Fruit fly (Drosophila melanogaster): Measurements from ENCODE around the gene CG6026.

Gene CG6026

dm6 chr3R:19017318-19018043 is 15.9 kb upstream of the CG6026 start (continued):
- TF ChIP-seq wdn (GFP tag; IDR thresholded peaks at IDR 0.05), result no peak
- TF ChIP-seq Taf1 (GFP tag; IDR thresholded peaks at IDR 0.05), result no peak
- TF ChIP-seq CG17829 (tag; optimal IDR thresholded peaks at IDR 0.05), result no peak
- no peak for TF ChIP-seq CG7271 (tag; optimal IDR thresholded peaks at IDR 0.05)
- no peak for TF ChIP-seq ind (GFP tag; optimal IDR thresholded peaks at IDR 0.05)
- TF ChIP-seq CG10267 (tag; optimal IDR thresholded peaks at IDR 0.05), result no peak
- TF ChIP-seq CG31365 (tag; optimal IDR thresholded peaks at IDR 0.05), result no peak
- TF ChIP-seq CG2199 (GFP tag; IDR thresholded peaks at IDR 0.05), result no peak
- no peak for TF ChIP-seq bowl (GFP tag; IDR thresholded peaks at IDR 0.05)
- peak; percentile 3 for TF ChIP-seq Hmr (GFP tag; optimal IDR thresholded peaks at IDR 0.05)
- no peak for TF ChIP-seq CG7928 (GFP tag; optimal IDR thresholded peaks at IDR 0.05)
- no peak for TF ChIP-seq Mad (GFP tag; optimal IDR thresholded peaks at IDR 0.05)
- TF ChIP-seq CG13624 (GFP tag; optimal IDR thresholded peaks at IDR 0.05), result no peak
- no peak for TF ChIP-seq GATAe (GFP tag; conservative IDR thresholded peaks at IDR 0.05)
- peak in 1 of 2 experiments; percentile 48 for TF ChIP-seq Pdp1 (GFP tag; optimal IDR thresholded peaks at IDR 0.05)
- no peak for TF ChIP-seq unpg (GFP tag; optimal IDR thresholded peaks at IDR 0.05)
- TF ChIP-seq Asciz (GFP tag; optimal IDR thresholded peaks at IDR 0.05), result no peak
- no peak for TF ChIP-seq lilli (GFP tag; optimal IDR thresholded peaks at IDR 0.05)
- peak; percentile 19 for TF ChIP-seq da (GFP tag; optimal IDR thresholded peaks at IDR 0.05)
- peak; percentile 18 for TF ChIP-seq CG2116 (GFP tag; optimal IDR thresholded peaks at IDR 0.05)
- no peak for TF ChIP-seq lola (GFP tag; optimal IDR thresholded peaks at IDR 0.05)
- no peak for TF ChIP-seq CG2202 (tag; optimal IDR thresholded peaks at IDR 0.05)
- TF ChIP-seq CG12299 (tag; optimal IDR thresholded peaks at IDR 0.05), result no peak
- TF ChIP-seq Hr51 (GFP tag; optimal IDR thresholded peaks at IDR 0.05), result peak in 1 of 2 experiments; percentile 54
- TF ChIP-seq CG16813 (GFP tag; IDR thresholded peaks at IDR 0.05; ENCODE audit: partially characterized antibody), result no peak
- peak; percentile 18; the same call in 1 of the 2 replicates for TF ChIP-seq CG32532 (GFP tag; IDR thresholded peaks at IDR 0.05)
- TF ChIP-seq Lhr (GFP tag; optimal IDR thresholded peaks at IDR 0.05), result no peak
- TF ChIP-seq CG12942 (GFP tag; optimal IDR thresholded peaks at IDR 0.05), result no peak
- no peak for TF ChIP-seq CG7839 (tag; optimal IDR thresholded peaks at IDR 0.05)
- no peak for TF ChIP-seq CG16815 (GFP tag; optimal IDR thresholded peaks at IDR 0.05)
- TF ChIP-seq onecut (GFP tag; IDR thresholded peaks at IDR 0.05), result no peak
- TF ChIP-seq NFAT (GFP tag; IDR thresholded peaks at IDR 0.05), result no peak
- TF ChIP-seq Myb (GFP tag; optimal IDR thresholded peaks at IDR 0.05), result no peak
- no peak for TF ChIP-seq CG11560 (tag; IDR thresholded peaks at IDR 0.05)
- no peak for TF ChIP-seq CG17802 (tag; optimal IDR thresholded peaks at IDR 0.05)
- TF ChIP-seq CG14667 (GFP tag; IDR thresholded peaks at IDR 0.05), result no peak
- no peak for TF ChIP-seq Fer3 (tag; optimal IDR thresholded peaks at IDR 0.05)
- no peak for TF ChIP-seq CG7963 (GFP tag; IDR thresholded peaks at IDR 0.05; ENCODE audit: partially characterized antibody)
- no peak for TF ChIP-seq CG12219 (GFP tag; optimal IDR thresholded peaks at IDR 0.05)
- no peak for TF ChIP-seq CG10366 (GFP tag; IDR thresholded peaks at IDR 0.05)
- peak; percentile 26 for TF ChIP-seq pzg (GFP tag; optimal IDR thresholded peaks at IDR 0.05)
- peak; percentile 84 for TF ChIP-seq seq (GFP tag; IDR thresholded peaks at IDR 0.05)
- TF ChIP-seq oc (tag; optimal IDR thresholded peaks at IDR 0.05), result no peak
- no peak for TF ChIP-seq wek (GFP tag; optimal IDR thresholded peaks at IDR 0.05)
- TF ChIP-seq Side (GFP tag; optimal IDR thresholded peaks at IDR 0.05), result no peak
- TF ChIP-seq zfh2 (GFP tag; optimal IDR thresholded peaks at IDR 0.05), result no peak
- TF ChIP-seq CG15514 (GFP tag; optimal IDR thresholded peaks at IDR 0.05), result peak; percentile 98
- TF ChIP-seq CG17612 (GFP tag; IDR thresholded peaks at IDR 0.05), result no peak
- no peak for TF ChIP-seq Dbx (GFP tag; IDR thresholded peaks at IDR 0.05)
